Fruit fly (Drosophila melanogaster) whole organism, embryonic: Measurements from ENCODE around the gene CG15336.

Experiments
- Atf3 ChIP-seq: fragments of 200-800 bp; sonication (Bioruptor generic); optimal IDR thresholded peaks from 3 replicates; lab custom pipeline; 2016; ENCODE audit warnings: missing biosample characterization, missing genetic modification characterization
- Awh ChIP-seq: fragments of 200-800 bp; sonication (Bioruptor generic); IDR thresholded peaks from 2 replicates; pipeline ENCODE4, ENCODE4 v1.3.6; 2022; ENCODE audit warnings: missing biosample characterization, missing genetic modification characterization
- CG1024 ChIP-seq: fragments of 200-800 bp; sonication (Bioruptor generic); IDR thresholded peaks from 2 replicates; pipeline ENCODE4 v1.3.6; 2022; ENCODE audit warnings: missing biosample characterization, missing genetic modification characterization
- CG10267 ChIP-seq: fragments of 200-800 bp; sonication (Bioruptor generic); optimal IDR thresholded peaks from 2 replicates; lab custom pipeline; 2018; ENCODE audit warnings: missing biosample characterization, mild to moderate bottlenecking, missing genetic modification characterization, moderate library complexity
- CG10366 ChIP-seq: fragments of 200-800 bp; sonication (Bioruptor generic); IDR thresholded peaks from 2 replicates; pipeline ENCODE4 v1.3.6; 2022; ENCODE audit warnings: missing biosample characterization, missing genetic modification characterization
- CG10959 ChIP-seq: fragments of 200-800 bp; sonication (Bioruptor generic); IDR thresholded peaks from 2 replicates; pipeline ENCODE4 v1.3.6; 2022; ENCODE audit warnings: missing biosample characterization, missing genetic modification characterization
- CG12219 ChIP-seq: fragments of 200-800 bp; sonication (Bioruptor generic); optimal IDR thresholded peaks from 3 replicates; lab custom pipeline; 2018; ENCODE audit warnings: missing biosample characterization, mild to moderate bottlenecking, missing genetic modification characterization
- CG13123 ChIP-seq: fragments of 200-800 bp; sonication (Bioruptor generic); optimal IDR thresholded peaks from 2 replicates; lab custom pipeline; 2016; ENCODE audit warnings: missing biosample characterization, missing genetic modification characterization
- CG14965 ChIP-seq: fragments of 200-800 bp; sonication (Bioruptor generic); optimal IDR thresholded peaks from 2 replicates; lab custom pipeline; 2016; ENCODE audit warnings: missing biosample characterization, missing genetic modification characterization, borderline replicate concordance
- CG15269 ChIP-seq: fragments of 200-800 bp; sonication (Bioruptor generic); optimal IDR thresholded peaks from 2 replicates; lab custom pipeline; 2018; ENCODE audit warnings: missing biosample characterization, mild to moderate bottlenecking, missing genetic modification characterization, moderate library complexity
- CG17359 ChIP-seq: fragments of 200-800 bp; sonication (Bioruptor generic); optimal IDR thresholded peaks from 3 replicates; lab custom pipeline; 2018; ENCODE audit warnings: missing biosample characterization, mild to moderate bottlenecking, missing genetic modification characterization, moderate library complexity
- CG17568 ChIP-seq: fragments of 200-800 bp; sonication (Bioruptor generic); optimal IDR thresholded peaks from 2 replicates; lab custom pipeline; 2018; ENCODE audit warnings: missing biosample characterization, mild to moderate bottlenecking, missing genetic modification characterization, moderate library complexity
- CG17829 ChIP-seq: fragments of 200-800 bp; optimal IDR thresholded peaks from 2 replicates; lab custom pipeline; 2019; ENCODE audit warnings: missing biosample characterization, mild to moderate bottlenecking, missing genetic modification characterization, moderate library complexity
- CG2116 ChIP-seq: fragments of 200-800 bp; sonication (Bioruptor generic); optimal IDR thresholded peaks from 3 replicates; lab custom pipeline; 2018; ENCODE audit warnings: missing biosample characterization, mild to moderate bottlenecking, missing genetic modification characterization
- CG2678 ChIP-seq: fragments of 200-800 bp; sonication (Bioruptor generic); optimal IDR thresholded peaks from 3 replicates; lab custom pipeline; 2019; ENCODE audit warnings: missing biosample characterization, mild to moderate bottlenecking, missing genetic modification characterization, moderate library complexity
- CG30020 ChIP-seq: fragments of 200-800 bp; optimal IDR thresholded peaks from 2 replicates; lab custom pipeline; 2019; ENCODE audit warnings: missing biosample characterization, mild to moderate bottlenecking, missing genetic modification characterization, moderate library complexity
- CG31224 ChIP-seq: fragments of 200-800 bp; sonication (Bioruptor generic); IDR thresholded peaks from 2 replicates; pipeline ENCODE4 v1.3.6; 2022; ENCODE audit warnings: missing biosample characterization, missing genetic modification characterization
- CG31441 ChIP-seq: fragments of 200-800 bp; sonication (Bioruptor generic); IDR thresholded peaks from 2 replicates; pipeline ENCODE4 v1.3.6; 2022; ENCODE audit warnings: missing biosample characterization, missing genetic modification characterization
- CG32772 ChIP-seq: fragments of 200-800 bp; sonication (Bioruptor generic); IDR thresholded peaks from 2 replicates; pipeline ENCODE4 v1.3.6; 2022; ENCODE audit warnings: missing biosample characterization, missing genetic modification characterization
- CG3281 ChIP-seq: fragments of 200-800 bp; sonication (Bioruptor generic); optimal IDR thresholded peaks from 3 replicates; lab custom pipeline; 2017; ENCODE audit warnings: missing biosample characterization, mild to moderate bottlenecking, missing genetic modification characterization
- CG5180 ChIP-seq: fragments of 200-800 bp; sonication (Bioruptor generic); optimal IDR thresholded peaks from 3 replicates; lab custom pipeline; 2017; ENCODE audit warnings: missing biosample characterization, missing genetic modification characterization, mild to moderate bottlenecking, moderate library complexity, missing genetic modification reagents
- CG5245 ChIP-seq: fragments of 200-800 bp; sonication (Bioruptor generic); optimal IDR thresholded peaks from 3 replicates; lab custom pipeline; 2016; ENCODE audit warnings: missing biosample characterization, missing genetic modification characterization
- CG6272 ChIP-seq: fragments of 200-800 bp; sonication (Bioruptor generic); IDR thresholded peaks from 2 replicates; pipeline ENCODE4 v1.3.6; 2022; ENCODE audit warnings: missing biosample characterization, missing genetic modification characterization
- CG6654 ChIP-seq: fragments of 200-800 bp; sonication (Bioruptor generic); optimal IDR thresholded peaks from 2 replicates; lab custom pipeline; 2017; ENCODE audit warnings: missing biosample characterization, mild to moderate bottlenecking, missing genetic modification characterization
- CG7963 ChIP-seq: fragments of 200-800 bp; sonication (Bioruptor generic); IDR thresholded peaks from 3 replicates; pipeline ENCODE4 v1.3.6; 2022; ENCODE audit warnings: missing biosample characterization, missing genetic modification characterization; ENCODE audit not compliant: partially characterized antibody
- CG9876 ChIP-seq: fragments of 200-800 bp; sonication (Bioruptor generic); optimal IDR thresholded peaks from 2 replicates; lab custom pipeline; 2016; ENCODE audit warnings: missing biosample characterization, missing genetic modification characterization
- CG9932 ChIP-seq: fragments of 200-800 bp; sonication (Bioruptor generic); IDR thresholded peaks from 2 replicates; pipeline ENCODE4 v1.3.6; 2022; ENCODE audit warnings: missing biosample characterization, missing genetic modification characterization
- Doc3 ChIP-seq: fragments of 200-800 bp; sonication (Bioruptor generic); IDR thresholded peaks from 3 replicates; pipeline ENCODE4 v1.3.6; 2022; ENCODE audit warnings: missing biosample characterization, missing genetic modification characterization; ENCODE audit not compliant: partially characterized antibody
- HLH3B ChIP-seq: fragments of 200-800 bp; sonication (Bioruptor generic); IDR thresholded peaks from 2 replicates; pipeline ENCODE4 v1.3.6; 2022; ENCODE audit warnings: missing biosample characterization, missing genetic modification characterization
- Max ChIP-seq: fragments of 200-800 bp; sonication (Bioruptor generic); optimal IDR thresholded peaks from 2 replicates; lab custom pipeline; 2016; ENCODE audit warnings: missing biosample characterization, mild to moderate bottlenecking, missing genetic modification characterization
- NC2α ChIP-seq: fragments of 200-800 bp; sonication (Bioruptor generic); optimal IDR thresholded peaks from 2 replicates; lab custom pipeline; 2016; ENCODE audit warnings: missing biosample characterization, missing genetic modification characterization
- NK7.1 ChIP-seq: fragments of 200-800 bp; sonication (Bioruptor generic); optimal IDR thresholded peaks from 3 replicates; lab custom pipeline; 2016; ENCODE audit warnings: missing biosample characterization, missing genetic modification characterization
- Oli ChIP-seq: fragments of 200-800 bp; sonication (Bioruptor generic); optimal IDR thresholded peaks from 2 replicates; lab custom pipeline; 2018; ENCODE audit warnings: missing biosample characterization, mild to moderate bottlenecking, missing genetic modification characterization, moderate library complexity
- Rfx ChIP-seq: fragments of 200-800 bp; sonication (Bioruptor generic); IDR thresholded peaks from 2 replicates; pipeline ENCODE4 v1.3.6; 2022; ENCODE audit warnings: missing biosample characterization, missing genetic modification characterization
- Sry-β ChIP-seq: fragments of 200-800 bp; sonication (Bioruptor generic); optimal IDR thresholded peaks from 2 replicates; lab custom pipeline; 2018; ENCODE audit warnings: missing biosample characterization, mild to moderate bottlenecking, missing genetic modification characterization, moderate library complexity
- Vsx1 ChIP-seq: fragments of 200-800 bp; sonication (Bioruptor generic); optimal IDR thresholded peaks from 2 replicates; lab custom pipeline; 2017; ENCODE audit warnings: missing biosample characterization, mild to moderate bottlenecking, missing genetic modification characterization, missing genetic modification reagents
- ap ChIP-seq: fragments of 200-800 bp; sonication (Bioruptor generic); IDR thresholded peaks from 2 replicates; pipeline ENCODE4 v1.3.6; 2022; ENCODE audit warnings: missing biosample characterization, missing genetic modification characterization
- bsh ChIP-seq, 2 experiments: fragments of 200-800 bp; sonication (Bioruptor generic); optimal IDR thresholded peaks; 2 replicates each; lab custom pipeline; 2017 to 2018; ENCODE audit warnings: mild to moderate bottlenecking in 2 of 2, missing biosample characterization in 2 of 2, missing genetic modification characterization in 2 of 2, moderate library complexity in 1 of 2
- insv ChIP-seq, 2 experiments: fragments of 200-800 bp; sonication (Bioruptor generic); optimal IDR thresholded peaks; 3 replicates each; lab custom pipeline; 2016 to 2018; ENCODE audit warnings: missing biosample characterization in 2 of 2, missing genetic modification characterization in 2 of 2
- jumu ChIP-seq: fragments of 200-800 bp; sonication (Bioruptor generic); optimal IDR thresholded peaks from 3 replicates; lab custom pipeline; 2016; ENCODE audit warnings: missing biosample characterization, missing genetic modification characterization
- nom ChIP-seq: fragments of 200-800 bp; sonication (Bioruptor generic); optimal IDR thresholded peaks from 2 replicates; lab custom pipeline; 2017; ENCODE audit warnings: missing biosample characterization, missing genetic modification characterization, mild to moderate bottlenecking, moderate library complexity, missing genetic modification reagents
- pum ChIP-seq: fragments of 200-800 bp; sonication (Bioruptor generic); optimal IDR thresholded peaks from 2 replicates; lab custom pipeline; 2016; ENCODE audit warnings: missing biosample characterization, missing genetic modification characterization
- row ChIP-seq: fragments of 200-800 bp; sonication (Bioruptor generic); IDR thresholded peaks from 3 replicates; pipeline ENCODE4 v1.3.6; 2022; ENCODE audit warnings: missing biosample characterization, missing genetic modification characterization
- sd ChIP-seq: fragments of 200-800 bp; sonication (Bioruptor generic); optimal IDR thresholded peaks from 3 replicates; lab custom pipeline; 2018; ENCODE audit warnings: missing biosample characterization, mild to moderate bottlenecking, missing genetic modification characterization, moderate library complexity
- seq ChIP-seq: fragments of 200-800 bp; sonication (Bioruptor generic); IDR thresholded peaks from 2 replicates; pipeline ENCODE4 v1.3.6; 2022; ENCODE audit warnings: missing biosample characterization, missing genetic modification characterization
- sima ChIP-seq: fragments of 200-800 bp; sonication (Bioruptor generic); optimal IDR thresholded peaks from 2 replicates; lab custom pipeline; 2016; ENCODE audit warnings: missing biosample characterization, missing genetic modification characterization
- slbo ChIP-seq: fragments of 200-800 bp; sonication (Bioruptor generic); IDR thresholded peaks from 2 replicates; pipeline ENCODE4 v1.3.6; 2022; ENCODE audit warnings: missing biosample characterization, missing genetic modification characterization
- wek ChIP-seq: fragments of 200-800 bp; sonication (Bioruptor generic); optimal IDR thresholded peaks from 3 replicates; lab custom pipeline; 2018; ENCODE audit warnings: missing biosample characterization, mild to moderate bottlenecking, missing genetic modification characterization, moderate library complexity
- zen ChIP-seq: fragments of 200-800 bp; sonication (Bioruptor generic); optimal IDR thresholded peaks from 3 replicates; lab custom pipeline; 2018; ENCODE audit warnings: missing biosample characterization, mild to moderate bottlenecking, missing genetic modification characterization, moderate library complexity

The CG15336 gene

dm6 chrX:8131693-8132313 is 15.9 kb upstream of the CG15336 start, which contains the start of gene CG10958 (continued):
- TF ChIP-seq CG5245 (GFP tag; lab: Kevin White, UChicago) = peak; percentile 58
- peak; percentile 93 for TF ChIP-seq CG10267 (tag; lab: Kevin White, UChicago)
- peak; percentile 79 for TF ChIP-seq slbo (GFP tag; lab: Robert Waterston, UW)
- peak; percentile 49 for TF ChIP-seq CG17359 (tag; lab: Kevin White, UChicago)
- peak in 1 of 2 experiments; percentile 59 for TF ChIP-seq bsh (GFP tag; optimal IDR thresholded peaks at IDR 0.05; lab: Kevin White, UChicago)
- no peak for TF ChIP-seq NK7.1 (GFP tag; lab: Kevin White, UChicago)
- TF ChIP-seq CG15269 = peak; percentile 64
- TF ChIP-seq ap (GFP tag; lab: Robert Waterston, UW) = peak; percentile 39; the same call in 1 of the 2 replicates
- no peak for TF ChIP-seq jumu (GFP tag; lab: Kevin White, UChicago)
- TF ChIP-seq Sry-β (GFP tag; lab: Kevin White, UChicago) = peak; percentile 85
- TF ChIP-seq CG5180 (GFP tag; lab: Kevin White, UChicago) = peak; percentile 34
- peak; percentile 11 for TF ChIP-seq CG30020 (tag; lab: Kevin White, UChicago)
- TF ChIP-seq CG3281 (GFP tag; lab: Kevin White, UChicago) = peak; percentile 33
- TF ChIP-seq row = peak; percentile 82
- peak; percentile 53 for TF ChIP-seq Max
- peak; percentile 36 for TF ChIP-seq sd (tag; lab: Kevin White, UChicago)
- peak in 1 of 2 experiments; percentile 42 for TF ChIP-seq insv (GFP tag; optimal IDR thresholded peaks at IDR 0.05; lab: Kevin White, UChicago)
- TF ChIP-seq CG14965 (GFP tag; lab: Kevin White, UChicago) = no peak
- peak; percentile 51 for TF ChIP-seq Atf3 (GFP tag; lab: Kevin White, UChicago)
- no peak for TF ChIP-seq CG1024
- TF ChIP-seq HLH3B (GFP tag; lab: Robert Waterston, UW) = 0 out of 2 replicates have a peak, but pooled peaks have one; percentile 22
- peak; percentile 21 for TF ChIP-seq CG13123 (GFP tag; lab: Kevin White, UChicago)
- peak; percentile 10 for TF ChIP-seq Vsx1 (GFP tag; lab: Kevin White, UChicago)
- no peak for TF ChIP-seq CG6654 (GFP tag; lab: Kevin White, UChicago)
- TF ChIP-seq Doc3 (GFP tag; lab: Robert Waterston, UW) = peak; percentile 14; the same call in 1 of the 3 replicates
- TF ChIP-seq wek (GFP tag; lab: Kevin White, UChicago) = no peak
- TF ChIP-seq CG7963 (GFP tag; lab: Robert Waterston, UW) = no peak
- no peak for TF ChIP-seq CG31224 (GFP tag; lab: Robert Waterston, UW)
- TF ChIP-seq CG6272 (GFP tag; lab: Robert Waterston, UW) = 0 out of 2 replicates have a peak, but pooled peaks have one; percentile 51
- TF ChIP-seq CG2678 = peak; percentile 62
- TF ChIP-seq CG31441 = peak; percentile 46
- TF ChIP-seq CG10959 (GFP tag; lab: Robert Waterston, UW) = no peak
- TF ChIP-seq pum (GFP tag; lab: Kevin White, UChicago) = peak; percentile 7
- peak; percentile 52; the same call in 1 of the 2 replicates for TF ChIP-seq CG32772 (GFP tag; lab: Robert Waterston, UW)
- TF ChIP-seq nom (GFP tag; lab: Kevin White, UChicago) = peak; percentile 37
- peak; percentile 69 for TF ChIP-seq CG9932
- TF ChIP-seq Oli = peak; percentile 27
- no peak for TF ChIP-seq CG12219
- TF ChIP-seq zen (tag; lab: Kevin White, UChicago) = no peak
- TF ChIP-seq CG17829 (tag; lab: Kevin White, UChicago) = peak; percentile 59
- TF ChIP-seq CG9876 = no peak
- TF ChIP-seq sima (GFP tag; lab: Kevin White, UChicago) = no peak
- 0 out of 2 replicates have a peak, but pooled peaks have one; percentile 31 for TF ChIP-seq seq
- peak; percentile 60 for TF ChIP-seq CG10366 (GFP tag; lab: Robert Waterston, UW)
- peak; percentile 99 for TF ChIP-seq CG2116 (GFP tag; lab: Kevin White, UChicago)
- TF ChIP-seq Rfx (GFP tag; lab: Robert Waterston, UW) = peak; percentile 66
- TF ChIP-seq CG17568 (GFP tag; lab: Kevin White, UChicago) = no peak
- 0 out of 2 replicates have a peak, but pooled peaks have one; percentile 48 for TF ChIP-seq Awh (GFP tag; lab: Robert Waterston, UW)
- no peak for TF ChIP-seq NC2α (GFP tag; lab: Kevin White, UChicago)
